Fruit fly (Drosophila melanogaster): ENCODE measurements around the gene CG14005.

DNA sequence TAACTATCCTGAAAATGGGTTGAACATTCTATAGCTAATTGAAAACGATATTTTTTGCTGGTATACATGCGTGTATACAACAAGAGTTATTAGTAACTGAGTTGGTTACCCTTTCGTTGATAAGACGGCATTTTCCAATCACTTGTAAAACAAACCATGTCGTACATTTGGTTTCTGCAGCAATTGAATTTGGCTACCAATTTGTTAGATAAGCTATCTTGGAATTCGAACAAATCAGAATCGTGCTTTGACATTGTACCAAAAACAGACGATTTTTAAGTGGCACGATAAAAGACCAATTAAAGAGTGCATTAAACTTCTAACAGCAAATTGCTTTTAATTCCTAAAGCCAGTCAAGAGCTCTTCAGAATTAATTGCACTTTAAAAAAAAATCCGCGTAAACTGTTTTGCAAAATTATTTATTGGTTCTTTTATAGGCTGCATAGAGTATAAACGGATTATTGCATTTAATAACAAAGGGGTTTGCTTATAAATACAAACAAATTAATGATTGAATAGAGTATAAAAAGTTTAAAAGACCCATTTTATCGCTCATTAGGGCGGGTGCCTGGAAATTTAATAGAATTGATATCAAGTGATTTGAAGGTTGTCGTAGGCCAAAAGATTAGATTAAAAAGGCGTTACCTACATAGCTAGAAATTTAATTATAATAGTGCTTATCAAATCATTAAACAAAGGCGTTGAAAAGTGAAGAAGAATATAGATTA is 10.8 kb downstream of the CG14005 start:
- TF ChIP-seq CG8478 (optimal IDR thresholded peaks at IDR 0.05) = no peak
- TF ChIP-seq CTCF (optimal IDR thresholded peaks at IDR 0.05) = no peak

Measured in S2 (cell line).